Fruit fly (Drosophila melanogaster) whole organism, wandering third instar larva: ENCODE data around the gene CG46304.

ENCODE experiments used
- CG32264 ChIP-seq: fragments of 200-800 bp; sonication (Bioruptor generic); optimal IDR thresholded peaks from 2 replicates; lab custom pipeline; 2016; ENCODE audit warnings: missing biosample characterization, missing genetic modification characterization
- GATAd ChIP-seq: sonication (Bioruptor generic); optimal IDR thresholded peaks from 2 replicates; lab custom pipeline; 2016; ENCODE audit warnings: missing biosample characterization, missing genetic modification characterization
- Hr83 ChIP-seq: fragments of 200-300 bp; sonication (Bioruptor generic); optimal IDR thresholded peaks from 2 replicates; lab custom pipeline; 2016; ENCODE audit warnings: missing biosample characterization, mild to moderate bottlenecking, missing genetic modification characterization, moderate library complexity; ENCODE audit not compliant: poor library complexity, severe bottlenecking
- Mio ChIP-seq: sonication (Bioruptor generic); optimal IDR thresholded peaks from 2 replicates; lab custom pipeline; 2016; ENCODE audit warnings: missing biosample characterization, missing genetic modification characterization
- N ChIP-seq: fragments of >200 bp; optimal IDR thresholded peaks from 2 replicates; lab custom pipeline; 2018; ENCODE audit warnings: missing biosample characterization, missing external identifiers, missing genetic modification characterization
- Vsx2 ChIP-seq: fragments of 200-300, 225-300 bp; sonication (Bioruptor generic); optimal IDR thresholded peaks from 2 replicates; lab custom pipeline; 2018; ENCODE audit warnings: missing biosample characterization, missing genetic modification characterization; ENCODE audit not compliant: partially characterized antibody
- br ChIP-seq: fragments of 200-800 bp; sonication (Bioruptor generic); optimal IDR thresholded peaks from 2 replicates; lab custom pipeline; 2016; ENCODE audit warnings: missing biosample characterization, missing genetic modification characterization
- h ChIP-seq: fragments of 200-800 bp; sonication (Bioruptor generic); optimal IDR thresholded peaks from 3 replicates; lab custom pipeline; 2016; ENCODE audit warnings: missing biosample characterization, mild to moderate bottlenecking, missing genetic modification characterization
- lola ChIP-seq: fragments of >200 bp; optimal IDR thresholded peaks from 2 replicates; lab custom pipeline; 2017; ENCODE audit warnings: missing biosample characterization, missing genetic modification characterization
- psq ChIP-seq: fragments of 200-800 bp; sonication (Bioruptor generic); optimal IDR thresholded peaks from 3 replicates; lab custom pipeline; 2017; ENCODE audit warnings: missing biosample characterization, mild to moderate bottlenecking, missing genetic modification characterization, moderate library complexity
- sage ChIP-seq: fragments of 200-800 bp; sonication (Bioruptor generic); optimal IDR thresholded peaks from 2 replicates; lab custom pipeline; 2016; ENCODE audit warnings: missing biosample characterization, mild to moderate bottlenecking, missing genetic modification characterization
- usp ChIP-seq: fragments of >200 bp; optimal IDR thresholded peaks from 2 replicates; lab custom pipeline; 2017; ENCODE audit warnings: missing biosample characterization, missing genetic modification characterization

DNA sequence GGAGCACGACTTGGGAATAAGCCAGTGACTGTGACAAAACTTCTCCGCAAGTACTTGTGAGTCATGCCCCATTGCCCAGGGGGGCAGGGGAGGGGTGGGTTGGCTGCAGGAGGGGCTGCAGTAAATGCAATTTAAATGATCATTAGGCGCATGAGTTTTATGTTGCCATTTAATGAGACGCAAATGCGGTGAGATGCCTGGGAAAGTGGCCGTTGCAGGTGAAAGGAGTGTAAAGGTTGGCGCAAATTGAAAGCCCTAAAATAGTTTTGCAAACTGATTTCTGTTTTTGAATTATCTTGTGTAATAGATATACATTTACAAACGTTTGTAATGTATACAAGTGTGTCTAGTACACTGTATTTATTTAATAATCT is 40.0 kb downstream of the CG46304 start:
- TF ChIP-seq Vsx2 (GFP tag; lab: Kevin White, UChicago) (no peak), psq (GFP tag; lab: Kevin White, UChicago) (no peak), lola (GFP tag; lab: Kevin White, UChicago) (no peak), usp (GFP tag; lab: Kevin White, UChicago) (no peak), h (GFP tag; lab: Kevin White, UChicago) (no peak), sage (GFP tag; lab: Kevin White, UChicago) (no peak), Hr83 (no peak), Mio (GFP tag; lab: Kevin White, UChicago) (no peak), GATAd (GFP tag; lab: Kevin White, UChicago) (no peak), br (no peak), CG32264 (no peak), N (GFP tag; lab: Kevin White, UChicago) (no peak)
